Fruit fly (Drosophila melanogaster): Measurements from ENCODE around the gene CG33688.
A peak's percentile ranks its signal among the peaks of the same experiment; 100 is the strongest.

Gene CG33688

DNA sequence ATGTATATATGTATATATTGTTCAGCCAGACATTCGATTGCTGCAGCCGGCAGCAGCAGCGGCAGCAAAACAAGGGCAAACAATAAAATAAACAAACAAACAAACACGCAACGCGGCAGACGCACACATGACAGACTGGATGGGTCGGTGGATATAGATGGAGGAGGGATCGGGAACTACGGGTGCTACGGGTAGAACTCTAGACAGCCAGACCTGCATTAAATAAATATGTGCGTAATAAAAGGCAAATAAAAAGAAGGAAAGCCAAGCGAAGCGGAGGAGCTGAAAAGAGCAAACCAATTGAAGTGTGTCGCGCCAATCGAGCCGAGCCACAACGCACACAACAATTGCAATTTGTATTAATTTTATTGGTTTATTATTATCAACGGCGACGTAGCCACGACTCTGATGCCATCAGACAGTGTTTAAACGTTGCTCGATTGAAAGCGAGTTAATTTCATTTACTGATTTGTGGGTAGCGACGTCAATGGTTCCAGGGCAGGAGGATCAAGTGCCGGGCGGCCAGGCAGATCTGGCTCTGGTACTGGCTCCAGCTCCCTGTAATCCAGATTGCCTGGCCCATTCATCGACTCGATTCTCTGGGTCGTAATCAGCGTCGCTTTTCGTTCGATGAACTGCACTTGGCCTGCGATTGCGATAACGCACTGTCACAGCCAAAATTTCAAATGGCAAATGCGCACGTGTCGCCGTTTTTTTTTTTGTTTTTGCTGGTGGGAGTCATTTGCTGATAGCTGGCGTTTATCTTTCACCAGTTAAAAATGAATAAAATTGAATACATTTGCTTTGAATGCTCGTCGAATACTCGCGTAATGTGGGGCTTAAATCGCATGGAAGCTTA, 4.9 kb upstream of the CG33688 start:
- TF ChIP-seq CG11723 (GFP tag; optimal IDR thresholded peaks at IDR 0.05): peak; percentile 53
- peak; percentile 78 for TF ChIP-seq fd64A (GFP tag; optimal IDR thresholded peaks at IDR 0.05)
- peak; percentile 24 for TF ChIP-seq Nf-YB (GFP tag; optimal IDR thresholded peaks at IDR 0.05)
- peak; percentile 40 for TF ChIP-seq NC2β (GFP tag; optimal IDR thresholded peaks at IDR 0.05)
- peak; percentile 64 for TF ChIP-seq cwo (GFP tag; optimal IDR thresholded peaks at IDR 0.05)
- TF ChIP-seq CG8765 (GFP tag; IDR thresholded peaks at IDR 0.05): no peak
- no peak for TF ChIP-seq mirr (GFP tag; optimal IDR thresholded peaks at IDR 0.05)
- no peak for TF ChIP-seq Dfd (GFP tag; optimal IDR thresholded peaks at IDR 0.05)
- TF ChIP-seq CG18764 (GFP tag; optimal IDR thresholded peaks at IDR 0.05): no peak
- TF ChIP-seq Nf-YA (GFP tag; IDR thresholded peaks at IDR 0.05): no peak
- TF ChIP-seq CG8281 (tag; optimal IDR thresholded peaks at IDR 0.05): no peak
- TF ChIP-seq repo (GFP tag; optimal IDR thresholded peaks at IDR 0.05): no peak
- peak; percentile 26 for TF ChIP-seq lab (GFP tag; optimal IDR thresholded peaks at IDR 0.05)
- TF ChIP-seq run (tag; optimal IDR thresholded peaks at IDR 0.05): peak; percentile 10
- peak; percentile 52 for TF ChIP-seq lbe (GFP tag; optimal IDR thresholded peaks at IDR 0.05)
- no peak for TF ChIP-seq CG10543 (GFP tag; optimal IDR thresholded peaks at IDR 0.05)
- 0 out of 3 replicates have a peak, but pooled peaks have one; percentile 11 for TF ChIP-seq dysf (GFP tag; IDR thresholded peaks at IDR 0.05)
- peak; percentile 81 for TF ChIP-seq CG2875 (GFP tag; optimal IDR thresholded peaks at IDR 0.05)
- peak; percentile 1 for TF ChIP-seq CG4820 (GFP tag; optimal IDR thresholded peaks at IDR 0.05)
- peak; percentile 14 for TF ChIP-seq CG18619 (GFP tag; optimal IDR thresholded peaks at IDR 0.05)
- peak; percentile 12 for TF ChIP-seq Mes4 (GFP tag; optimal IDR thresholded peaks at IDR 0.05)
- peak; percentile 48 for TF ChIP-seq CG4707 (GFP tag; optimal IDR thresholded peaks at IDR 0.05)
- TF ChIP-seq CG8359 (GFP tag; optimal IDR thresholded peaks at IDR 0.05; ENCODE audit: borderline replicate concordance): peak; percentile 55
- TF ChIP-seq Asciz (GFP tag; optimal IDR thresholded peaks at IDR 0.05): peak; percentile 48
- peak; percentile 38 for TF ChIP-seq unpg (GFP tag; optimal IDR thresholded peaks at IDR 0.05)
- 0 out of 2 replicates have a peak, but pooled peaks have one; percentile 23 for TF ChIP-seq Awh (GFP tag; IDR thresholded peaks at IDR 0.05)
- TF ChIP-seq twi (tag; optimal IDR thresholded peaks at IDR 0.05): peak; percentile 73
- TF ChIP-seq CG6654 (GFP tag; optimal IDR thresholded peaks at IDR 0.05): peak; percentile 13
- TF ChIP-seq bab2 (GFP tag; optimal IDR thresholded peaks at IDR 0.05): peak; percentile 13
- no peak for TF ChIP-seq H15 (GFP tag; IDR thresholded peaks at IDR 0.05)
- peak; percentile 68 for TF ChIP-seq CG10431 (GFP tag; optimal IDR thresholded peaks at IDR 0.05)
- TF ChIP-seq CG31365 (tag; optimal IDR thresholded peaks at IDR 0.05): peak; percentile 11
- no peak for TF ChIP-seq Fer1 (GFP tag; optimal IDR thresholded peaks at IDR 0.05)
- no peak for TF ChIP-seq Hr39 (optimal IDR thresholded peaks at IDR 0.05)
- no peak for TF ChIP-seq Hr78 (GFP tag; optimal IDR thresholded peaks at IDR 0.05)
- no peak for TF ChIP-seq pnt (GFP tag; optimal IDR thresholded peaks at IDR 0.05)
- peak; percentile 59 for TF ChIP-seq gsb-n (tag; optimal IDR thresholded peaks at IDR 0.05)
- no peak for TF ChIP-seq CG3065 (GFP tag; optimal IDR thresholded peaks at IDR 0.05)
- TF ChIP-seq sna (GFP tag; IDR thresholded peaks at IDR 0.05; ENCODE audit: partially characterized antibody): no peak
- no peak for TF ChIP-seq zfh1 (GFP tag; IDR thresholded peaks at IDR 0.05)
- TF ChIP-seq fru (optimal IDR thresholded peaks at IDR 0.05): no peak
- peak; percentile 17 for TF ChIP-seq D19A (tag; optimal IDR thresholded peaks at IDR 0.05)
- TF ChIP-seq CG10147 (GFP tag; optimal IDR thresholded peaks at IDR 0.05): no peak
- no peak for TF ChIP-seq CG17912 (GFP tag; optimal IDR thresholded peaks at IDR 0.05)
- no peak for TF ChIP-seq CG11456 (GFP tag; IDR thresholded peaks at IDR 0.05)
- peak; percentile 8 for TF ChIP-seq HHEX (GFP tag; optimal IDR thresholded peaks at IDR 0.05)
- no peak for TF ChIP-seq CG42726 (GFP tag; IDR thresholded peaks at IDR 0.05; ENCODE audit: partially characterized antibody)
- peak; percentile 53 for TF ChIP-seq CG1529 (GFP tag; optimal IDR thresholded peaks at IDR 0.05)
- TF ChIP-seq Rx (GFP tag; IDR thresholded peaks at IDR 0.05): no peak

All from whole organism, embryonic.